Fruit fly (Drosophila melanogaster): Measurements from ENCODE around the gene Ir62a.

- TF ChIP-seq Sin3A (optimal IDR thresholded peaks at IDR 0.05) (no peak), insv (optimal IDR thresholded peaks at IDR 0.05) (no peak), psq (optimal IDR thresholded peaks at IDR 0.05) (no peak), Myc (optimal IDR thresholded peaks at IDR 0.05) (no peak), ttk (optimal IDR thresholded peaks at IDR 0.05) (no peak)
Observed at dm6 chr3L:1531159-1531558, at the start of gene Ir62a.
